Fruit fly (Drosophila melanogaster) whole organism, prepupa: Measurements from ENCODE around the gene mRpL13.
A peak's percentile ranks its signal among the peaks of the same experiment; 100 is the strongest.

Source experiments
- Blimp-1 ChIP-seq: fragments of 200-800 bp; sonication (Bioruptor generic); optimal IDR thresholded peaks from 3 replicates; lab custom pipeline; 2017; ENCODE audit warnings: missing biosample characterization, missing genetic modification characterization, mild to moderate bottlenecking, moderate library complexity, missing genetic modification reagents
- CG10631 ChIP-seq: fragments of 200-800 bp; sonication (Bioruptor generic); optimal IDR thresholded peaks from 2 replicates; lab custom pipeline; 2016; ENCODE audit warnings: missing biosample characterization, missing genetic modification characterization
- CG10669 ChIP-seq: fragments of 200-800 bp; sonication (Bioruptor generic); optimal IDR thresholded peaks from 3 replicates; lab custom pipeline; 2018; ENCODE audit warnings: missing biosample characterization, mild to moderate bottlenecking, missing genetic modification characterization, moderate library complexity
- CG11294 ChIP-seq: fragments of 200-800 bp; sonication (Bioruptor generic); IDR thresholded peaks from 2 replicates; pipeline ENCODE4 v1.3.6; 2022; ENCODE audit warnings: missing biosample characterization, missing genetic modification characterization
- CG11762 ChIP-seq: fragments of 200-800 bp; sonication (Bioruptor generic); optimal IDR thresholded peaks from 3 replicates; lab custom pipeline; 2016; ENCODE audit warnings: missing biosample characterization, missing genetic modification characterization; ENCODE audit not compliant: insufficient read depth
- CG11902 ChIP-seq: fragments of 200-800 bp; sonication (Bioruptor generic); optimal IDR thresholded peaks from 3 replicates; lab custom pipeline; 2016; ENCODE audit warnings: missing biosample characterization, missing genetic modification characterization
- CG15336 ChIP-seq: fragments of 200-800 bp; sonication (Bioruptor generic); IDR thresholded peaks from 2 replicates; pipeline ENCODE4 v1.3.6; 2022; ENCODE audit warnings: missing biosample characterization, missing genetic modification characterization
- CG1621 ChIP-seq: fragments of 200-800 bp; sonication (Bioruptor generic); optimal IDR thresholded peaks from 3 replicates; lab custom pipeline; 2018; ENCODE audit warnings: missing biosample characterization, mild to moderate bottlenecking, missing genetic modification characterization
- CG3032 ChIP-seq: fragments of 200-800 bp; optimal IDR thresholded peaks from 2 replicates; lab custom pipeline; 2019; ENCODE audit warnings: missing biosample characterization, mild to moderate bottlenecking, missing genetic modification characterization, moderate library complexity
- CG31627 ChIP-seq: fragments of 200-800 bp; sonication (Bioruptor generic); optimal IDR thresholded peaks from 3 replicates; lab custom pipeline; 2016; ENCODE audit warnings: missing biosample characterization, missing genetic modification characterization
- CG32006 ChIP-seq: fragments of 200-800 bp; sonication (Bioruptor generic); optimal IDR thresholded peaks from 3 replicates; lab custom pipeline; 2017; ENCODE audit warnings: missing biosample characterization, mild to moderate bottlenecking, missing genetic modification characterization
- CG3919 ChIP-seq: fragments of 200-800 bp; sonication (Bioruptor generic); optimal IDR thresholded peaks from 3 replicates; lab custom pipeline; 2016; ENCODE audit warnings: missing biosample characterization, missing genetic modification characterization
- CG4318 ChIP-seq: fragments of 200-800 bp; sonication (Bioruptor generic); optimal IDR thresholded peaks from 3 replicates; lab custom pipeline; 2017; ENCODE audit warnings: missing biosample characterization, mild to moderate bottlenecking, missing genetic modification characterization
- CG6276 ChIP-seq: fragments of 200-800 bp; sonication (Bioruptor generic); optimal IDR thresholded peaks from 2 replicates; lab custom pipeline; 2017; ENCODE audit warnings: missing biosample characterization, mild to moderate bottlenecking, missing genetic modification characterization
- CG6792 ChIP-seq: fragments of 200-800 bp; sonication (Bioruptor generic); optimal IDR thresholded peaks from 3 replicates; lab custom pipeline; 2016; ENCODE audit warnings: missing biosample characterization, missing genetic modification characterization
- CG6808 ChIP-seq: fragments of 200-800 bp; sonication (Bioruptor generic); optimal IDR thresholded peaks from 3 replicates; lab custom pipeline; 2017; ENCODE audit warnings: missing biosample characterization, missing genetic modification characterization, mild to moderate bottlenecking, moderate library complexity, missing genetic modification reagents
- CG6854 ChIP-seq: fragments of 200-800 bp; sonication (Bioruptor generic); optimal IDR thresholded peaks from 2 replicates; lab custom pipeline; 2017; ENCODE audit warnings: missing biosample characterization, mild to moderate bottlenecking, missing genetic modification characterization
- CG8119 ChIP-seq: fragments of 200-800 bp; sonication (Bioruptor generic); IDR thresholded peaks from 3 replicates; pipeline ENCODE4 v1.3.6; 2022; ENCODE audit warnings: missing biosample characterization, missing genetic modification characterization
- CG8319 ChIP-seq: fragments of 200-800 bp; sonication (Bioruptor generic); optimal IDR thresholded peaks from 3 replicates; lab custom pipeline; 2016; ENCODE audit warnings: missing biosample characterization, missing genetic modification characterization
- CG8632 ChIP-seq: fragments of 200-800 bp; sonication (Bioruptor generic); optimal IDR thresholded peaks from 3 replicates; lab custom pipeline; 2016; ENCODE audit warnings: missing biosample characterization, missing genetic modification characterization
- Eip75B ChIP-seq: fragments of 200-800 bp; sonication (Bioruptor generic); optimal IDR thresholded peaks from 3 replicates; lab custom pipeline; 2016; ENCODE audit warnings: missing biosample characterization, missing genetic modification characterization
- Eip78C ChIP-seq: fragments of 200-800 bp; sonication (Bioruptor generic); peaks from one replicate; lab custom pipeline; 2016; ENCODE audit warnings: missing biosample characterization, missing genetic modification characterization
- Ets96B ChIP-seq: fragments of 200-800 bp; optimal IDR thresholded peaks from 2 replicates; lab custom pipeline; 2019; ENCODE audit warnings: missing biosample characterization, mild to moderate bottlenecking, missing genetic modification characterization, moderate library complexity
- Gug ChIP-seq: fragments of 200-800 bp; sonication (Bioruptor generic); IDR thresholded peaks from 2 replicates; pipeline ENCODE4 v1.3.6; 2022; ENCODE audit warnings: missing biosample characterization, missing genetic modification characterization
- Hr38 ChIP-seq: sonication (Bioruptor generic); optimal IDR thresholded peaks from 2 replicates; lab custom pipeline; 2016; ENCODE audit warnings: missing biosample characterization, missing genetic modification characterization
- Hr39 ChIP-seq: fragments of 200-800 bp; sonication (Bioruptor generic); optimal IDR thresholded peaks from 2 replicates; lab custom pipeline; 2016; ENCODE audit warnings: missing biosample characterization, missing genetic modification characterization
- Hr4 ChIP-seq: fragments of 200-800 bp; sonication (Bioruptor generic); optimal IDR thresholded peaks from 3 replicates; lab custom pipeline; 2016; ENCODE audit warnings: missing biosample characterization, missing genetic modification characterization
- OdsH ChIP-seq: fragments of 200-800 bp; sonication (Bioruptor generic); optimal IDR thresholded peaks from 3 replicates; lab custom pipeline; 2016; ENCODE audit warnings: missing biosample characterization, missing genetic modification characterization
- Smox ChIP-seq: fragments of 200-800 bp; sonication (Bioruptor generic); optimal IDR thresholded peaks from 3 replicates; lab custom pipeline; 2016; ENCODE audit warnings: missing biosample characterization, missing genetic modification characterization
- Sox15 ChIP-seq: fragments of 200-800 bp; sonication (Bioruptor generic); optimal IDR thresholded peaks from 3 replicates; lab custom pipeline; 2016; ENCODE audit warnings: missing biosample characterization, missing genetic modification characterization
- achi ChIP-seq: fragments of 200-800 bp; sonication (Bioruptor generic); optimal IDR thresholded peaks from 3 replicates; lab custom pipeline; 2016; ENCODE audit warnings: missing biosample characterization, missing genetic modification characterization
- acj6 ChIP-seq: fragments of 200-800 bp; sonication (Bioruptor generic); optimal IDR thresholded peaks from 3 replicates; lab custom pipeline; 2016; ENCODE audit warnings: missing biosample characterization, missing genetic modification characterization
- dsx ChIP-seq: fragments of 200-800 bp; optimal IDR thresholded peaks from 3 replicates; lab custom pipeline; 2019; ENCODE audit warnings: missing biosample characterization, mild to moderate bottlenecking, missing genetic modification characterization, moderate library complexity; ENCODE audit not compliant: poor library complexity, severe bottlenecking
- eg ChIP-seq: fragments of 200-800 bp; sonication (Bioruptor generic); IDR thresholded peaks from 3 replicates; pipeline ENCODE4 v1.3.6; 2022; ENCODE audit warnings: missing biosample characterization, missing genetic modification characterization
- fd85E ChIP-seq: fragments of 200-800 bp; sonication (Bioruptor generic); optimal IDR thresholded peaks from 3 replicates; lab custom pipeline; 2016; ENCODE audit warnings: missing biosample characterization, missing genetic modification characterization
- fkh ChIP-seq: fragments of 200-800 bp; sonication (Bioruptor generic); optimal IDR thresholded peaks from 3 replicates; lab custom pipeline; 2017; ENCODE audit warnings: missing biosample characterization, mild to moderate bottlenecking, missing genetic modification characterization, moderate library complexity
- lz ChIP-seq: fragments of 200-800 bp; sonication (Bioruptor generic); optimal IDR thresholded peaks from 3 replicates; lab custom pipeline; 2016; ENCODE audit warnings: missing biosample characterization, missing genetic modification characterization
- pdm3 ChIP-seq: fragments of 200-800 bp; sonication (Bioruptor generic); optimal IDR thresholded peaks from 3 replicates; lab custom pipeline; 2016; ENCODE audit warnings: missing biosample characterization, missing genetic modification characterization
- salr ChIP-seq, 2 experiments: fragments of 200-800 bp; sonication (Bioruptor generic); optimal IDR thresholded peaks; 3 replicates each; lab custom pipeline; 2016 to 2018; ENCODE audit warnings: missing biosample characterization in 2 of 2, missing genetic modification characterization in 2 of 2, mild to moderate bottlenecking in 1 of 2
- spab ChIP-seq: fragments of 200-800 bp; sonication (Bioruptor generic); optimal IDR thresholded peaks from 2 replicates; lab custom pipeline; 2017; ENCODE audit warnings: missing biosample characterization, mild to moderate bottlenecking, missing genetic modification characterization, missing genetic modification reagents
- ss ChIP-seq, 2 experiments: fragments of 200-800 bp; sonication (Bioruptor generic); optimal IDR thresholded peaks; 2 replicates in 1 of 2; 3 replicates in 1 of 2; lab custom pipeline; 2017 to 2018; ENCODE audit warnings: mild to moderate bottlenecking in 2 of 2, missing biosample characterization in 2 of 2, missing genetic modification characterization in 2 of 2, moderate library complexity in 1 of 2
- svp ChIP-seq: fragments of 200-800 bp; sonication (Bioruptor generic); peaks from one replicate; lab custom pipeline; 2016; ENCODE audit warnings: missing biosample characterization, missing genetic modification characterization
- topi ChIP-seq: fragments of 200-800 bp; sonication (Bioruptor generic); optimal IDR thresholded peaks from 3 replicates; lab custom pipeline; 2016; ENCODE audit warnings: missing biosample characterization, missing genetic modification characterization
- vri ChIP-seq: fragments of 200-800 bp; sonication (Bioruptor generic); optimal IDR thresholded peaks from 3 replicates; lab custom pipeline; 2016; ENCODE audit warnings: missing biosample characterization, mild to moderate bottlenecking, missing genetic modification characterization

Gene mRpL13

dm6 chr2L:18830587-18831528 lies 28.2 kb downstream of the mRpL13 start, which contains the start of the genes CG17597 and ScpX (continued):
- TF ChIP-seq CG6792 (GFP tag; lab: Kevin White, UChicago) (peak; percentile 21), CG15336 (GFP tag; lab: Robert Waterston, UW) (peak; percentile 47; the same call in 1 of the 2 replicates), CG11762 (GFP tag; lab: Kevin White, UChicago) (no peak), Hr4 (GFP tag; lab: Kevin White, UChicago) (peak; percentile 76), Sox15 (peak; percentile 45), pdm3 (GFP tag; lab: Kevin White, UChicago) (peak; percentile 74), OdsH (GFP tag; lab: Kevin White, UChicago) (peak; percentile 50), CG3032 (tag; lab: Kevin White, UChicago) (peak; percentile 55), Blimp-1 (no peak), CG8119 (GFP tag; lab: Robert Waterston, UW) (peak; percentile 44; the same call in 2 of the 3 replicates)

- TF ChIP-seq fkh (GFP tag; lab: Kevin White, UChicago) (no peak), svp (peak; percentile 53)
Observed at dm6 chr2L:18826496-18827008, 32.5 kb downstream of the mRpL13 start, which contains the start of gene Ugt36E1. TSS of gene Ugt36E1 (plus strand) at chr2L:18826770.

- TF ChIP-seq Hr4 (GFP tag; lab: Kevin White, UChicago) (peak; percentile 14), fd85E (GFP tag; lab: Kevin White, UChicago) (no peak), CG15336 (GFP tag; lab: Robert Waterston, UW) (peak; percentile 37; the same call in 1 of the 2 replicates), Smox (no peak), vri (GFP tag; lab: Kevin White, UChicago) (peak; percentile 82), Hr39 (no peak), achi (no peak), CG3919 (peak; percentile 19), lz (GFP tag; lab: Kevin White, UChicago) (peak; percentile 7), salr (GFP tag; optimal IDR thresholded peaks at IDR 0.05; lab: Kevin White, UChicago) (no peak), eg (no peak), CG6276 (GFP tag; lab: Kevin White, UChicago) (no peak), CG4318 (GFP tag; lab: Kevin White, UChicago) (no peak), CG6854 (peak; percentile 76), CG6808 (GFP tag; lab: Kevin White, UChicago) (no peak), dsx (GFP tag; lab: Kevin White, UChicago) (peak; percentile 11), Hr38 (GFP tag; lab: Kevin White, UChicago) (no peak), CG10631 (GFP tag; lab: Kevin White, UChicago) (no peak), spab (GFP tag; lab: Kevin White, UChicago) (no peak), CG31627 (GFP tag; lab: Kevin White, UChicago) (no peak), CG11902 (GFP tag; lab: Kevin White, UChicago) (no peak), Eip78C (GFP tag; lab: Kevin White, UChicago) (peak; percentile 41), CG8319 (GFP tag; lab: Kevin White, UChicago) (no peak), Sox15 (no peak), Ets96B (tag; lab: Kevin White, UChicago) (no peak), acj6 (GFP tag; lab: Kevin White, UChicago) (no peak), topi (GFP tag; lab: Kevin White, UChicago) (peak; percentile 30), CG8632 (no peak), CG10669 (GFP tag; lab: Kevin White, UChicago) (no peak), CG3032 (tag; lab: Kevin White, UChicago) (no peak), CG11294 (no peak), CG6792 (GFP tag; lab: Kevin White, UChicago) (no peak), ss (GFP tag; optimal IDR thresholded peaks at IDR 0.05; lab: Kevin White, UChicago) (no peak), CG1621 (tag; lab: Kevin White, UChicago) (peak; percentile 25), Gug (GFP tag; lab: Robert Waterston, UW) (no peak), CG32006 (GFP tag; lab: Kevin White, UChicago) (no peak), Eip75B (GFP tag; lab: Kevin White, UChicago) (peak; percentile 13)
Observed at dm6 chr2L:18823243-18823803, 35.7 kb downstream of the mRpL13 start, which contains the start of gene Ugt36D1. TSS of gene Ugt36D1 (plus strand) at chr2L:18823548.
